Worm (Caenorhabditis elegans) whole organism, late embryonic: ENCODE results near the gene slt-1.

Experiments
- C08G9.2 ChIP-seq: sonication (generic microtip); optimal IDR thresholded peaks from 2 replicates; lab custom pipeline; 2016; ENCODE audit warnings: mild to moderate bottlenecking, missing genetic modification characterization, moderate library complexity, missing compliant biosample characterization
- F13H6.1 ChIP-seq: sonication (generic microtip); optimal IDR thresholded peaks from 2 replicates; lab custom pipeline; 2016; ENCODE audit warnings: missing genetic modification characterization, missing compliant biosample characterization
- Y22D7AL.16 ChIP-seq: sonication (generic microtip); optimal IDR thresholded peaks from 2 replicates; lab custom pipeline; 2016; ENCODE audit warnings: missing genetic modification characterization, missing compliant biosample characterization
- ceh-18 ChIP-seq: sonication (generic microtip); optimal IDR thresholded peaks from 2 replicates; lab custom pipeline; 2016; ENCODE audit warnings: missing genetic modification characterization, missing compliant biosample characterization
- ceh-19 ChIP-seq: fragments of 200-800 bp; sonication (Bioruptor generic); optimal IDR thresholded peaks from 2 replicates; lab custom pipeline; 2018; ENCODE audit warnings: mild to moderate bottlenecking, missing genetic modification characterization, missing compliant biosample characterization
- ceh-22 ChIP-seq: sonication (generic microtip); optimal IDR thresholded peaks from 2 replicates; lab custom pipeline; 2017; ENCODE audit warnings: missing biosample characterization, missing genetic modification characterization
- ceh-24 ChIP-seq: sonication (generic microtip); optimal IDR thresholded peaks from 2 replicates; lab custom pipeline; 2016; ENCODE audit warnings: mild to moderate bottlenecking, missing genetic modification characterization, missing compliant biosample characterization
- ceh-31 ChIP-seq: sonication (generic microtip); optimal IDR thresholded peaks from 2 replicates; lab custom pipeline; 2016; ENCODE audit warnings: missing genetic modification characterization, missing compliant biosample characterization
- ceh-45 ChIP-seq: fragments of 200-800 bp; sonication (Bioruptor generic); IDR thresholded peaks from 2 replicates; pipeline ENCODE4 v1.3.6; 2022; ENCODE audit warnings: missing genetic modification reagents, missing genetic modification characterization, missing compliant biosample characterization
- ceh-48 ChIP-seq: sonication (generic microtip); optimal IDR thresholded peaks from 2 replicates; lab custom pipeline; 2016; ENCODE audit warnings: missing genetic modification characterization, inconsistent platforms, missing compliant biosample characterization
- ceh-9 ChIP-seq: sonication (generic microtip); optimal IDR thresholded peaks from 2 replicates; lab custom pipeline; 2016; ENCODE audit warnings: mild to moderate bottlenecking, missing genetic modification characterization, inconsistent platforms, missing compliant biosample characterization
- dve-1 ChIP-seq: sonication (generic microtip); optimal IDR thresholded peaks from 2 replicates; lab custom pipeline; 2017; ENCODE audit warnings: antibody characterized with exemption, mild to moderate bottlenecking, missing genetic modification characterization, missing compliant biosample characterization
- elt-2 ChIP-seq: sonication (generic microtip); optimal IDR thresholded peaks from 2 replicates; lab custom pipeline; 2016; ENCODE audit warnings: missing genetic modification reagents, missing genetic modification characterization, missing compliant biosample characterization
- fax-1 ChIP-seq: sonication (generic microtip); optimal IDR thresholded peaks from 2 replicates; lab custom pipeline; 2016; ENCODE audit warnings: missing genotype, missing genetic modification characterization, missing compliant biosample characterization
- fkh-10 ChIP-seq: fragments of 150-350 bp; optimal IDR thresholded peaks from 2 replicates; lab custom pipeline; 2014; ENCODE audit warnings: missing biosample characterization, missing genetic modification reagents, missing genetic modification characterization
- hlh-15 ChIP-seq: sonication (generic microtip); optimal IDR thresholded peaks from 2 replicates; lab custom pipeline; 2016; ENCODE audit warnings: missing genetic modification characterization, missing compliant biosample characterization
- hlh-30 ChIP-seq: sonication (generic microtip); optimal IDR thresholded peaks from 2 replicates; lab custom pipeline; 2017; ENCODE audit warnings: antibody characterized with exemption, missing genetic modification characterization, missing compliant biosample characterization; ENCODE audit not compliant: insufficient read depth
- lim-6 ChIP-seq: sonication (generic microtip); optimal IDR thresholded peaks from 2 replicates; lab custom pipeline; 2016; ENCODE audit warnings: missing genetic modification characterization, missing compliant biosample characterization
- mec-3 ChIP-seq: sonication (generic microtip); optimal IDR thresholded peaks from 2 replicates; lab custom pipeline; 2016; ENCODE audit warnings: borderline replicate concordance, missing genetic modification characterization, missing compliant biosample characterization
- nhr-11 ChIP-seq: fragments of 150-350 bp; optimal IDR thresholded peaks from 2 replicates; lab custom pipeline; 2014; ENCODE audit warnings: missing biosample characterization, missing genetic modification characterization
- nhr-232 ChIP-seq: sonication (generic microtip); optimal IDR thresholded peaks from 2 replicates; lab custom pipeline; 2016; ENCODE audit warnings: missing genetic modification characterization, missing compliant biosample characterization
- pat-9 ChIP-seq: fragments of 200-800 bp; sonication (Bioruptor generic); optimal IDR thresholded peaks from 2 replicates; lab custom pipeline; 2018; ENCODE audit warnings: mild to moderate bottlenecking, missing genetic modification characterization, moderate library complexity, missing compliant biosample characterization
- pqm-1 ChIP-seq: sonication (generic microtip); optimal IDR thresholded peaks from 2 replicates; lab custom pipeline; 2016; ENCODE audit warnings: missing genetic modification characterization, missing compliant biosample characterization
- ref-2 ChIP-seq: sonication (generic microtip); optimal IDR thresholded peaks from 2 replicates; lab custom pipeline; 2016; ENCODE audit warnings: missing genetic modification characterization, missing compliant biosample characterization
- sox-2 ChIP-seq: fragments of 200-800 bp; sonication (Bioruptor generic); IDR thresholded peaks from 2 replicates; pipeline ENCODE4 v1.3.6; 2022; ENCODE audit warnings: missing genetic modification reagents, missing genetic modification characterization, missing compliant biosample characterization
- sox-4 ChIP-seq: sonication (generic microtip); optimal IDR thresholded peaks from 2 replicates; lab custom pipeline; 2017; ENCODE audit warnings: mild to moderate bottlenecking, missing genetic modification characterization, inconsistent platforms, missing compliant biosample characterization
- unc-42 ChIP-seq: sonication (generic microtip); optimal IDR thresholded peaks from 2 replicates; lab custom pipeline; 2016; ENCODE audit warnings: missing genotype, missing genetic modification characterization, missing compliant biosample characterization
- zip-5 ChIP-seq: sonication (generic microtip); optimal IDR thresholded peaks from 2 replicates; lab custom pipeline; 2016; ENCODE audit warnings: missing genetic modification characterization, missing compliant biosample characterization

slt-1 gene

DNA sequence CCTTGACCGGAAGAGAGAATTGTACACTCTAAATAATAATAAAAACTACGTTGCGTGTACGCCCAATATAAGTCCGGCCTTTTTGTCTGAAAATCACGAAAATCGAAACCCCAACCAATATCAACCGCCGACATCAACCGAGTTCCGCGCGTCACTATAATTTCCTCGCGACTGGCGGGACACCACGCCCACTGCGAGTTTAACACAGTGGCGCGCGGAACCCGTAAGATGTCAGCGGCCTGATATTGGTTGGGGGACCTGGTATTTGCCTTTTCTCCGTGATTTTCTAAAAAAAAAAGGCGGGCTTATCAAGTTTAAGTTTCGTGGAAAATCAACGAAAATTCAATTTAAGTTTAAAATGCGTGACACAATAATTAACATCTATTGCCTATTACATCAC, 6.3 kb downstream of the slt-1 start:
- TF ChIP-seq fax-1 (tag; lab: Kevin White, UChicago) = no peak
- TF ChIP-seq ceh-19 (GFP tag; lab: Kevin White, UChicago) = no peak
- no peak for TF ChIP-seq hlh-15 (tag; lab: Kevin White, UChicago)
- no peak for TF ChIP-seq unc-42 (tag; lab: Kevin White, UChicago)
- no peak for TF ChIP-seq sox-4
- no peak for TF ChIP-seq ref-2

DNA sequence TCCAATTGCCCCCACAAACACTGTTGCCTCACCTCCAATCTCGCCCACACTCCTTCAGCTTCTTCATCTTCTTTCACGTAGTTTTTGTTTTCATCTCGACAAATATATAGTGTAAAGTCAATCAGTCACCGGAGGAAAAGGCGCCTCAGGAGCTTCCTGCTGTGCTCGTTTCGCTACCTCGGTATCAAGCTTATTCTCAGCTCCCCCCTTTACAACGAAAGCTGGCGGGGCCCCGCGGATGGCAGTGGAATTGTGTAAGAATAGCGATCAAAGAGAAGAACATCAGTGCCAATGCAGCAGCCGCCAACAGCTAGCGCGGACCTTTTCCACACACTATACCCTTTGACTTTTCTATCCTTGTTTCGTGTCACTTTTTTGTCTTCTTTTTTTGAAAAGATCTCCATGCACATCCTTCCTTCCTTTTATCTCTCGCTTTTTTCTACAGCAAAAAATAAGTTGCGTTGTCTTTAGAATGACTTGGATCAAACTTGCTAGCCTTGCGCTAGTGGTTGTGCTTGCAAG, 10.3 kb downstream of the slt-1 start, which contains the start of gene csq-1:
csq-1 (plus strand) TSS at position 472 of the 522 bp plus-strand sequence.
- TF ChIP-seq ceh-22 (tag; lab: Kevin White, UChicago) (no peak), nhr-11 (tag; lab: Kevin White, UChicago) (no peak), F13H6.1 (tag; lab: Kevin White, UChicago) (no peak), hlh-30 (tag; lab: Kevin White, UChicago) (no peak), pat-9 (peak; percentile 5), ceh-45 (GFP tag; lab: Robert Waterston, UW) (no peak), ceh-19 (GFP tag; lab: Kevin White, UChicago) (no peak), ceh-18 (tag; lab: Kevin White, UChicago) (peak; percentile 64), lim-6 (tag; lab: Kevin White, UChicago) (no peak), pqm-1 (tag; lab: Kevin White, UChicago) (no peak)

DNA sequence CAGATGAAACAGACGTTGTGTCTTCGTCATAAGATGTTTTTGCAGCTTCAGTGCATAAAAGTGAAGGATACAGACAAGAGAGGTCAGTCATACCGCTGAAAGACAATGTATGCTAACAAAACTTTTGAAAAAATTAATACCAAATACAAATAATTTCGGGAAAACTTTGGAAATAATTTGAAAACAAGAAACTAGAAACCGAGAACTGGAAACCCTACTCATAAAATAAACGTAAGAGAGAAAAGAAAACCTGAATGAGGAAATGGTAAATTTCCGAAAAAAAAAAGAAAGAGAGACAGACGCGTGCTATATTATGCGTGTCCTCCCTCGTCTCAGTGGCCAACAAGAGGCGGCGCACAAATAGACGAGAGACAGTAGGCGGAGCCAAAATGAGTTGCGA, 18.8 kb downstream of the slt-1 start, which contains the start of gene sox-3:
sox-3 (minus strand) TSS at position 101 of the 400 bp plus-strand sequence.
- TF ChIP-seq ceh-31 (tag; lab: Kevin White, UChicago) (no peak), fax-1 (tag; lab: Kevin White, UChicago) (no peak), sox-2 (GFP tag; lab: Robert Waterston, UW) (no peak), nhr-11 (tag; lab: Kevin White, UChicago) (no peak), ceh-9 (tag; lab: Kevin White, UChicago) (no peak), dve-1 (tag; lab: Kevin White, UChicago) (no peak)

DNA sequence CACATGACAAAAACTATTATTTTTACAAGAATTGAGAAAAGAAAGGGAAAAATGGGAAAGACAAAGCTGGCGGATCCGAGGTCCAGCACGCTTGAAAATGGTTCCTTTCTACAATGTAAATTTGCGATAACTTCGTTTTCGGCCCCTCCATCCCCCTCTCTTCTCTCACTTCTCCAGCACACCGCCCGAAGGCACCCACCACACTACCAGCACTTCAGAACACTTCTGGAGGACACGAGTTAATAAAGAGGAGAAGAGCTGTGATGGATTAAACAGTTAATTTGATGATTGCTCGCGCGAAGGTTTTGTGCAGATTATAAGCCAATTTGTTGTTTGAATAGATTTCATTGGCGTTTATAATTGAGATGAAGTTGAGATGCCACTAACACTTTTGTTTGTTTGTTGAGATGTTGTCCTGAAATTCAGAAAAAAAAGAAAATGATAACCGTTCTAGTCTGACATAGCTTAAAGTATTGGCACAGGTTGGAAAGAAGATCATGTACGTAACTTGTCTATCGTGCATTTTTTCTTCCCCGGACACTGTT, 20.6 kb downstream of the slt-1 start:
- TF ChIP-seq unc-42 (tag; lab: Kevin White, UChicago) (peak; percentile 96), mec-3 (tag; lab: Kevin White, UChicago) (no peak)

DNA sequence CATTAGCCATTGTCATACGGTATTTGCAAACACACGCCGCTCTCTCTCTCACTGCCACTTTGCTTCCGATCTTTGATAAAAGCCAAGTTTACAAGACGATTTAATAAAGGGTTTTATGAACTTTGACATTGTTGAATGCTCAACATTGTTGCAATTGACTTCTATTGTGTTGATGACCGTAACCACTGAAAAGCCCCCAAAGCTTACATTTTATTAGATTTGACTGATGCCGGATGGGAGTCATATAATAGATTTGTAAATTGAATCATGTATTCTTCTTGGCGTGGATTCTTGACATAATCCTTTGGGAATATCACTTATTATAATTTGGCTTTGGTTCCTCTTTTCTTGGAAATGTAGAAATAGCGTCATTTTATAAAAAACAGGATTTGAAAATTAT, 21.8 kb downstream of the slt-1 start:
- TF ChIP-seq nhr-11 (tag; lab: Kevin White, UChicago) (no peak), unc-42 (tag; lab: Kevin White, UChicago) (peak; percentile 68), ceh-48 (tag; lab: Kevin White, UChicago) (no peak)

DNA sequence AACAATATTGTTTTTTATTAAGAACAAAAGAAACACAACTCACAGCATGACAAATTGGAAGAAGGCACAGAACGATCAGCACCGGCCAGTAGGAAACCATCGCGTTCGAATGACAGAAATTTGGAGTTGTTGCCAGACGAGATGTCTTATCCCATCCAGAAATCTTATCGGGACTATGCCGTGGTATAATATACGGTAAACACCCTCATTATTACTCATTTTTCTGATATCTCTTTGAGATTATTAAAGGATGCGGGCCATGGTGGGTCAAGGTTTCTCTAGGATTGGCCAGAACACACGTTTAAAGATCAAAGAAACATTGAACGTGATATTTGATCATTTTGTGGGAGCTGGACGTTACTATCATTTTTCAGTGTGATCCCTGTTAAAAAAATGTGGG, 25.7 kb downstream of the slt-1 start, which contains the start of gene hch-1:
hch-1 (minus strand) TSS at position 112 of the 400 bp plus-strand sequence.
- TF ChIP-seq Y22D7AL.16 (no peak), ceh-48 (tag; lab: Kevin White, UChicago) (no peak), C08G9.2 (tag; lab: Kevin White, UChicago) (no peak), nhr-232 (tag; lab: Kevin White, UChicago) (no peak), sox-2 (GFP tag; lab: Robert Waterston, UW) (no peak), ceh-24 (no peak), ceh-31 (tag; lab: Kevin White, UChicago) (no peak), elt-2 (no peak), zip-5 (tag; lab: Kevin White, UChicago) (no peak), fkh-10 (GFP tag; lab: Kevin White, UChicago) (no peak)
- TF ChIP-seq, all 69 proteins: peak for 0
